Worm (Caenorhabditis elegans): ENCODE results near the gene srw-44.

DNA sequence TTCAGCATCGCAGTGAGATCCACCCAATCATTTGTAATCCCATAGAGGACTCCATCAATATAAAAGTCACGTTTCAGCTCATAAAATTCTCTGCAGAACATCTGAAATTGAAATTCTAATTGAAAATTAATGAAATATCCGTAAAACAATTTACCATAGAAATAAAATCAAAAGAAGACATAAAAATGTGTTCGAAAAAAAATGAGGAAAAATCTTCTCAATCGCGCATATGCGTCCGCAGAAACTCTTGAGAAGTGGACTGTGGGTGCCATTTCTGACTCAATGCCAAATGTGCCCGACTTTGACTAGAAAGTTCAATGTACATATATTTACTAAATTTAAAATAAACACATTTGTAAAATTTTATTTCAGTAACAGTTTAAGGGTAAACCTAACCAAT is 11.6 kb upstream of the srw-44 start, which contains the start of gene F14F8.9:
- TF ChIP-seq npax-4 (tag; optimal IDR thresholded peaks at IDR 0.05) (no peak), syd-9 (tag; optimal IDR thresholded peaks at IDR 0.05) (no peak), pha-4 (tag; optimal IDR thresholded peaks at IDR 0.05) (no peak), ceh-19 (GFP tag; optimal IDR thresholded peaks at IDR 0.05) (no peak), unc-3 (GFP tag; conservative IDR thresholded peaks at IDR 0.05) (no peak), unc-3 (tag; optimal IDR thresholded peaks at IDR 0.05) (no peak), ama-1 (optimal IDR thresholded peaks at IDR 0.05) (no peak), K09A11.1 (tag; optimal IDR thresholded peaks at IDR 0.05; ENCODE audit: insufficient read depth) (no peak), sox-4 (tag; optimal IDR thresholded peaks at IDR 0.05) (no peak), gmeb-2 (tag; optimal IDR thresholded peaks at IDR 0.05) (no peak), tbx-2 (tag; optimal IDR thresholded peaks at IDR 0.05) (no peak), ceh-2 (tag; optimal IDR thresholded peaks at IDR 0.05) (no peak), pat-9 (tag; optimal IDR thresholded peaks at IDR 0.05) (no peak), dmd-4 (tag; optimal IDR thresholded peaks at IDR 0.05; ENCODE audit: borderline replicate concordance) (no peak)

Data from whole organism, late embryonic.